Worm (Caenorhabditis elegans) whole organism, L4/young adult: ENCODE results near the gene eif-2Bdelta.
A peak's percentile ranks its signal among the peaks of the same experiment; 100 is the strongest.

Experiments used
- W03F9.2 ChIP-seq: fragments of 150-350 bp; optimal IDR thresholded peaks from 2 replicates; lab custom pipeline; 2014; ENCODE audit warnings: missing biosample characterization, missing genetic modification characterization
- dao-5 ChIP-seq: sonication (generic microtip); optimal IDR thresholded peaks from 2 replicates; lab custom pipeline; 2016; ENCODE audit warnings: missing genotype, missing genetic modification characterization, moderate library complexity, missing compliant biosample characterization
- him-1 ChIP-seq: sonication (generic microtip); optimal IDR thresholded peaks from 2 replicates; lab custom pipeline; 2016; ENCODE audit warnings: missing genotype, missing genetic modification reagents, missing genetic modification characterization, missing compliant biosample characterization

DNA sequence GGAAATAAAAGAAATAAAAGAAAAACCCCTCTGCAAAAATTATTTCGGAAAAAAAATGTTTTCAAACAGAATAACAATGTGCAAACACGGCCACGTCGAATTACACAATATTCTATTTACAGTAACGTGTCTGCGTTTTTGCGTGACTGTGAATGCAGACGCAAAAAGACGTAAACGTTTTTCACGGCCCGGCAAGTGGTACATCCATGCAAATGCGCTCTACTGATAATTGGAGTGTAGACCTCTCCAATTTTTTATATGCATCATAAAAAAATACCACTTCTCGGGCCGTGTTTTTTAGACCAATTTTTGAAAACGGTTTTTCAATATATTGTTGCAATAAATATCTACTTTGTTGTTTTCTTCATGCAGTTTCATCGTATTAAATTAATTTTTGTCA lies 35.8 kb downstream of the eif-2Bdelta start, which contains the start of gene nstp-10:
- TF ChIP-seq him-1 (tag; lab: Kevin White, UChicago) = no peak
- TF ChIP-seq dao-5 (tag; lab: Kevin White, UChicago) = no peak
- peak; percentile 65 for TF ChIP-seq W03F9.2 (tag; lab: Kevin White, UChicago)
